Worm (Caenorhabditis elegans): ENCODE measurements around the gene tba-4.

ce11 chrII:10935336-10935735 lies 16.8 kb downstream of the tba-4 start:
- TF ChIP-seq nhr-28 (tag; optimal IDR thresholded peaks at IDR 0.05) (no peak), snpc-4 (tag; optimal IDR thresholded peaks at IDR 0.05) (no peak), unc-62 (GFP tag; optimal IDR thresholded peaks at IDR 0.05) (no peak), lin-13 (tag; optimal IDR thresholded peaks at IDR 0.05) (no peak)
